Fruit fly (Drosophila melanogaster) whole organism, embryonic: Measurements from ENCODE around the gene Iyd.
A peak's percentile ranks its signal among the peaks of the same experiment; 100 is the strongest.

Experiments used
- Ada2b ChIP-seq: fragments of 200-800 bp; sonication (Bioruptor generic); IDR thresholded peaks from 2 replicates; pipeline ENCODE4 v1.3.6; 2022; ENCODE audit warnings: missing biosample characterization, missing genetic modification characterization
- Asciz ChIP-seq: fragments of 200-800 bp; sonication (Bioruptor generic); optimal IDR thresholded peaks from 2 replicates; lab custom pipeline; 2017; ENCODE audit warnings: missing biosample characterization, mild to moderate bottlenecking, missing genetic modification characterization, missing genetic modification reagents
- Awh ChIP-seq: fragments of 200-800 bp; sonication (Bioruptor generic); IDR thresholded peaks from 2 replicates; pipeline ENCODE4, ENCODE4 v1.3.6; 2022; ENCODE audit warnings: missing biosample characterization, missing genetic modification characterization
- Bdp1 ChIP-seq: fragments of 200-800 bp; sonication (Bioruptor generic); optimal IDR thresholded peaks from 3 replicates; lab custom pipeline; 2016; ENCODE audit warnings: missing biosample characterization, missing genetic modification characterization
- CG13123 ChIP-seq: fragments of 200-800 bp; sonication (Bioruptor generic); optimal IDR thresholded peaks from 2 replicates; lab custom pipeline; 2016; ENCODE audit warnings: missing biosample characterization, missing genetic modification characterization
- CG13894 ChIP-seq: fragments of 200-800 bp; sonication (Bioruptor generic); optimal IDR thresholded peaks from 3 replicates; lab custom pipeline; 2018; ENCODE audit warnings: missing biosample characterization, mild to moderate bottlenecking, missing genetic modification characterization, moderate library complexity
- CG17385 ChIP-seq: fragments of 200-800 bp; sonication (Bioruptor generic); optimal IDR thresholded peaks from 3 replicates; lab custom pipeline; 2018; ENCODE audit warnings: missing biosample characterization, mild to moderate bottlenecking, missing genetic modification characterization
- CG2875 ChIP-seq: fragments of 200-800 bp; sonication (Bioruptor generic); optimal IDR thresholded peaks from 2 replicates; lab custom pipeline; 2017; ENCODE audit warnings: missing biosample characterization, mild to moderate bottlenecking, missing genetic modification characterization, missing genetic modification reagents
- CG3995 ChIP-seq: fragments of 200-800 bp; sonication (Bioruptor generic); optimal IDR thresholded peaks from 3 replicates; lab custom pipeline; 2016; ENCODE audit warnings: missing biosample characterization, missing genetic modification characterization
- CG6765 ChIP-seq: fragments of 200-800 bp; sonication (Bioruptor generic); optimal IDR thresholded peaks from 3 replicates; lab custom pipeline; 2017; ENCODE audit warnings: missing biosample characterization, mild to moderate bottlenecking, missing genetic modification characterization
- CG6854 ChIP-seq: fragments of 200-800 bp; sonication (Bioruptor generic); optimal IDR thresholded peaks from 3 replicates; lab custom pipeline; 2017; ENCODE audit warnings: missing biosample characterization, mild to moderate bottlenecking, missing genetic modification characterization
- CG7556 ChIP-seq: fragments of 200-800 bp; sonication (Bioruptor generic); optimal IDR thresholded peaks from 2 replicates; lab custom pipeline; 2017; ENCODE audit warnings: missing biosample characterization, mild to moderate bottlenecking, missing genetic modification characterization
- CG7745 ChIP-seq: fragments of 200-800 bp; sonication (Bioruptor generic); optimal IDR thresholded peaks from 2 replicates; lab custom pipeline; 2018; ENCODE audit warnings: missing biosample characterization, mild to moderate bottlenecking, missing genetic modification characterization, moderate library complexity
- CG7786 ChIP-seq: fragments of 200-800 bp; sonication (Bioruptor generic); optimal IDR thresholded peaks from 2 replicates; lab custom pipeline; 2016; ENCODE audit warnings: missing biosample characterization, missing genetic modification characterization
- CG8281 ChIP-seq: fragments of 200-800 bp; sonication (Bioruptor generic); optimal IDR thresholded peaks from 2 replicates; lab custom pipeline; 2018; ENCODE audit warnings: missing biosample characterization, mild to moderate bottlenecking, missing genetic modification characterization, moderate library complexity
- CG9817 ChIP-seq: fragments of 200-800 bp; sonication (Bioruptor generic); optimal IDR thresholded peaks from 2 replicates; lab custom pipeline; 2018; ENCODE audit warnings: missing biosample characterization, mild to moderate bottlenecking, missing genetic modification characterization, moderate library complexity
- CHES-1-like ChIP-seq: fragments of 200-800 bp; sonication (Bioruptor generic); optimal IDR thresholded peaks from 2 replicates; lab custom pipeline; 2016; ENCODE audit warnings: missing biosample characterization, missing genetic modification characterization
- CTCF ChIP-seq: fragments of 200-800 bp; sonication (Bioruptor generic); optimal IDR thresholded peaks from 2 replicates; lab custom pipeline; 2017; ENCODE audit warnings: missing biosample characterization, mild to moderate bottlenecking, missing genetic modification characterization, moderate library complexity
- Camta ChIP-seq: fragments of 200-800 bp; sonication (Bioruptor generic); optimal IDR thresholded peaks from 2 replicates; lab custom pipeline; 2016; ENCODE audit warnings: missing biosample characterization, missing genetic modification characterization
- CoRest ChIP-seq: fragments of 200-800 bp; sonication (Bioruptor generic); optimal IDR thresholded peaks from 3 replicates; lab custom pipeline; 2018; ENCODE audit warnings: missing biosample characterization, mild to moderate bottlenecking, missing genetic modification characterization, moderate library complexity
- CrebB ChIP-seq: fragments of 200-800 bp; sonication (Bioruptor generic); optimal IDR thresholded peaks from 3 replicates; lab custom pipeline; 2018; ENCODE audit warnings: missing biosample characterization, mild to moderate bottlenecking, missing genetic modification characterization
- E2f1 ChIP-seq: fragments of 200-800 bp; sonication (Bioruptor generic); IDR thresholded peaks from 2 replicates; pipeline ENCODE4 v1.3.6; 2022; ENCODE audit warnings: missing biosample characterization, missing genetic modification characterization
- E2f2 ChIP-seq: fragments of 200-800 bp; sonication (Bioruptor generic); IDR thresholded peaks from 2 replicates; pipeline ENCODE4 v1.3.6; 2022; ENCODE audit warnings: missing biosample characterization, missing genetic modification characterization
- HLH54F ChIP-seq: fragments of 200-800 bp; sonication (Bioruptor generic); optimal IDR thresholded peaks from 3 replicates; lab custom pipeline; 2016; ENCODE audit warnings: missing biosample characterization, missing genetic modification characterization
- HmgD ChIP-seq: fragments of 200-800 bp; sonication (Bioruptor generic); optimal IDR thresholded peaks from 3 replicates; lab custom pipeline; 2016; ENCODE audit warnings: missing biosample characterization, missing genetic modification characterization
- Hr3 ChIP-seq: fragments of 200-800 bp; sonication (Bioruptor generic); optimal IDR thresholded peaks from 3 replicates; lab custom pipeline; 2016; ENCODE audit warnings: missing biosample characterization, missing genetic modification characterization
- Med ChIP-seq: fragments of 200-800 bp; sonication (Bioruptor generic); peaks from one replicate; lab custom pipeline; 2016; ENCODE audit warnings: missing biosample characterization, missing genetic modification characterization, mild to moderate bottlenecking, inconsistent platforms, moderate library complexity
- Mrtf ChIP-seq: fragments of 200-800 bp; sonication (Bioruptor generic); IDR thresholded peaks from 3 replicates; pipeline ENCODE4 v1.3.6; 2022; ENCODE audit warnings: missing biosample characterization, missing genetic modification characterization
- Nf-YA ChIP-seq: fragments of 200-800 bp; sonication (Bioruptor generic); IDR thresholded peaks from 2 replicates; pipeline ENCODE4 v1.3.6; 2022; ENCODE audit warnings: missing biosample characterization, missing genetic modification characterization
- Optix ChIP-seq: fragments of 200-800 bp; sonication (Bioruptor generic); IDR thresholded peaks from 3 replicates; pipeline ENCODE4 v1.3.6; 2022; ENCODE audit warnings: missing biosample characterization, missing genetic modification characterization
- Ptx1 ChIP-seq: fragments of 200-800 bp; sonication (Bioruptor generic); IDR thresholded peaks from 2 replicates; pipeline ENCODE4 v1.3.6; 2022; ENCODE audit warnings: missing biosample characterization, missing genetic modification characterization
- Six4 ChIP-seq: fragments of 200-800 bp; sonication (Bioruptor generic); optimal IDR thresholded peaks from 2 replicates; lab custom pipeline; 2016; ENCODE audit warnings: missing biosample characterization, missing genetic modification characterization
- Trl ChIP-seq, 3 experiments: fragments of >200 bp in 2 of 3; fragments of 200-800 bp in 1 of 3; sonication (Bioruptor generic) in 1 of 3; optimal IDR thresholded peaks; 2 replicates in 1 of 3; 3 replicates in 2 of 3; lab custom pipeline; 2016 to 2017; ENCODE audit warnings: missing biosample characterization in 1 of 3, missing genetic modification characterization in 1 of 3
- Usf ChIP-seq: fragments of 200-800 bp; sonication (Bioruptor generic); optimal IDR thresholded peaks from 2 replicates; lab custom pipeline; 2017; ENCODE audit warnings: missing genotype, missing biosample characterization, missing genetic modification characterization
- bsh ChIP-seq, 2 experiments: fragments of 200-800 bp; sonication (Bioruptor generic); optimal IDR thresholded peaks; 2 replicates each; lab custom pipeline; 2017 to 2018; ENCODE audit warnings: mild to moderate bottlenecking in 2 of 2, missing biosample characterization in 2 of 2, missing genetic modification characterization in 2 of 2, moderate library complexity in 1 of 2
- hb ChIP-seq: fragments of 200-800 bp; sonication (Bioruptor generic); IDR thresholded peaks from 3 replicates; pipeline ENCODE4 v1.3.6; 2022; ENCODE audit warnings: missing biosample characterization, missing genetic modification characterization; ENCODE audit not compliant: partially characterized antibody
- ken ChIP-seq: fragments of 200-800 bp; sonication (Bioruptor generic); IDR thresholded peaks from 3 replicates; pipeline ENCODE4 v1.3.6; 2022; ENCODE audit warnings: missing biosample characterization, missing genetic modification characterization
- lab ChIP-seq: fragments of 200-800 bp; sonication (Bioruptor generic); optimal IDR thresholded peaks from 3 replicates; lab custom pipeline; 2017; ENCODE audit warnings: missing biosample characterization, missing genetic modification characterization, mild to moderate bottlenecking, moderate library complexity, missing genetic modification reagents
- lbe ChIP-seq: fragments of 200-800 bp; sonication (Bioruptor generic); optimal IDR thresholded peaks from 2 replicates; lab custom pipeline; 2016; ENCODE audit warnings: missing biosample characterization, mild to moderate bottlenecking, missing genetic modification characterization
- lola ChIP-seq, 3 experiments: fragments of >200 bp in 2 of 3; fragments of 200-800 bp in 1 of 3; sonication (Bioruptor generic) in 1 of 3; optimal IDR thresholded peaks; 2 replicates each; lab custom pipeline; 2017 to 2019; ENCODE audit warnings: missing biosample characterization in 3 of 3, missing genetic modification characterization in 3 of 3, mild to moderate bottlenecking in 1 of 3, moderate library complexity in 1 of 3
- nau ChIP-seq: fragments of 200-800 bp; sonication (Bioruptor generic); optimal IDR thresholded peaks from 3 replicates; lab custom pipeline; 2017; ENCODE audit warnings: missing biosample characterization, mild to moderate bottlenecking, missing genetic modification characterization, missing genetic modification reagents
- pita ChIP-seq: fragments of 200-800 bp; sonication (Bioruptor generic); optimal IDR thresholded peaks from 2 replicates; lab custom pipeline; 2017; ENCODE audit warnings: missing biosample characterization, mild to moderate bottlenecking, missing genetic modification characterization
- pum ChIP-seq: fragments of 200-800 bp; sonication (Bioruptor generic); optimal IDR thresholded peaks from 2 replicates; lab custom pipeline; 2016; ENCODE audit warnings: missing biosample characterization, missing genetic modification characterization
- row ChIP-seq: fragments of 200-800 bp; sonication (Bioruptor generic); IDR thresholded peaks from 3 replicates; pipeline ENCODE4 v1.3.6; 2022; ENCODE audit warnings: missing biosample characterization, missing genetic modification characterization
- run ChIP-seq: fragments of 200-800 bp; sonication (Bioruptor generic); optimal IDR thresholded peaks from 3 replicates; lab custom pipeline; 2018; ENCODE audit warnings: missing biosample characterization, mild to moderate bottlenecking, missing genetic modification characterization
- slbo ChIP-seq: fragments of 200-800 bp; sonication (Bioruptor generic); IDR thresholded peaks from 2 replicates; pipeline ENCODE4 v1.3.6; 2022; ENCODE audit warnings: missing biosample characterization, missing genetic modification characterization
- tll ChIP-seq, 2 experiments: fragments of 200-800 bp in 1 of 2; fragments of >200 bp in 1 of 2; sonication (Bioruptor generic) in 1 of 2; optimal IDR thresholded peaks; 2 replicates each; lab custom pipeline; 2017 to 2019; ENCODE audit warnings: missing biosample characterization in 2 of 2, missing genetic modification characterization in 2 of 2, mild to moderate bottlenecking in 1 of 2, moderate library complexity in 1 of 2
- tna ChIP-seq: fragments of 200-800 bp; sonication (Bioruptor generic); IDR thresholded peaks from 2 replicates; pipeline ENCODE4 v1.3.6; 2022; ENCODE audit warnings: missing biosample characterization, missing genetic modification characterization; ENCODE audit not compliant: partially characterized antibody
- vfl ChIP-seq: fragments of 200-800 bp; sonication (Bioruptor generic); optimal IDR thresholded peaks from 2 replicates; lab custom pipeline; 2016; ENCODE audit warnings: missing biosample characterization, missing genetic modification characterization

Gene Iyd

dm6 chr3L:11096195-11096908, at the start of gene Iyd, which contains the start of the genes CG46439 and CG33947 (continued):
- TF ChIP-seq Med (GFP tag; lab: Kevin White, UChicago) (peak; percentile 89), CG7745 (tag; lab: Kevin White, UChicago) (no peak), Ptx1 (GFP tag; lab: Robert Waterston, UW) (no peak), Ada2b (GFP tag; lab: Robert Waterston, UW) (no peak), CG7556 (GFP tag; lab: Kevin White, UChicago) (peak; percentile 24), pum (GFP tag; lab: Kevin White, UChicago) (no peak), CG6854 (GFP tag; lab: Kevin White, UChicago) (no peak), Six4 (no peak), Hr3 (GFP tag; lab: Kevin White, UChicago) (no peak), nau (peak; percentile 59), tll (GFP tag; optimal IDR thresholded peaks at IDR 0.05; lab: Kevin White, UChicago) (no peak), vfl (GFP tag; lab: Kevin White, UChicago) (no peak), slbo (GFP tag; lab: Robert Waterston, UW) (no peak), Awh (GFP tag; lab: Robert Waterston, UW) (no peak), Usf (GFP tag; lab: Kevin White, UChicago) (no peak), lab (peak; percentile 35), CG2875 (GFP tag; lab: Kevin White, UChicago) (no peak), HmgD (no peak), row (GFP tag; lab: Robert Waterston, UW) (peak; percentile 35; the same call in 1 of the 3 replicates), ken (GFP tag; lab: Robert Waterston, UW) (0 out of 3 replicates have a peak, but pooled peaks have one; percentile 19), Trl (optimal IDR thresholded peaks at IDR 0.05; lab: Kevin White, UChicago) (peak; percentile 89 to 92), Trl (GFP tag; optimal IDR thresholded peaks at IDR 0.05; lab: Kevin White, UChicago) (peak; percentile 60), CG7786 (GFP tag; lab: Kevin White, UChicago) (no peak), CG13123 (GFP tag; lab: Kevin White, UChicago) (no peak), CG9817 (tag; lab: Kevin White, UChicago) (no peak), bsh (GFP tag; optimal IDR thresholded peaks at IDR 0.05; lab: Kevin White, UChicago) (peak in 1 of 2 experiments; percentile 77), E2f1 (GFP tag; lab: Robert Waterston, UW) (peak; percentile 55; the same call in 1 of the 2 replicates), CG13894 (no peak), Nf-YA (no peak), tna (no peak), HLH54F (GFP tag; lab: Kevin White, UChicago) (peak; percentile 0), pita (GFP tag; lab: Kevin White, UChicago) (no peak), CG6765 (GFP tag; lab: Kevin White, UChicago) (no peak), Bdp1 (GFP tag; lab: Kevin White, UChicago) (no peak), CG3995 (GFP tag; lab: Kevin White, UChicago) (peak; percentile 2), E2f2 (GFP tag; lab: Robert Waterston, UW) (peak; percentile 45), run (no peak), Optix (GFP tag; lab: Robert Waterston, UW) (0 out of 3 replicates have a peak, but pooled peaks have one; percentile 6), lbe (peak; percentile 73), Mrtf (GFP tag; lab: Robert Waterston, UW) (no peak), lola (GFP tag; optimal IDR thresholded peaks at IDR 0.05; lab: Kevin White, UChicago) (no peak), CTCF (GFP tag; lab: Kevin White, UChicago) (peak; percentile 23), CG17385 (GFP tag; lab: Kevin White, UChicago) (peak; percentile 80), hb (GFP tag; lab: Robert Waterston, UW) (no peak), CrebB (no peak), Asciz (GFP tag; lab: Kevin White, UChicago) (peak; percentile 9), Camta (no peak), CoRest (no peak), CG8281 (tag; lab: Kevin White, UChicago) (no peak), CHES-1-like (GFP tag; lab: Kevin White, UChicago) (no peak)
